Worm (Caenorhabditis elegans) whole organism, L4 larva: ENCODE data around the gene ZK512.10.

Experiments
- Y105C5A.15 ChIP-seq: fragments of 200-800 bp; sonication (Bioruptor generic); IDR thresholded peaks from 2 replicates; pipeline ENCODE4 v1.3.6; 2022; ENCODE audit warnings: missing genetic modification characterization, missing compliant biosample characterization
- dmd-9 ChIP-seq: fragments of 200-800 bp; sonication (Bioruptor generic); IDR thresholded peaks from 2 replicates; pipeline ENCODE4 v1.3.6; 2022; ENCODE audit warnings: missing genetic modification reagents, missing genetic modification characterization, missing compliant biosample characterization
- egl-43 ChIP-seq: fragments of 200-800 bp; sonication (Bioruptor generic); IDR thresholded peaks from 2 replicates; pipeline ENCODE4 v1.3.6; 2022; ENCODE audit warnings: missing genetic modification reagents, missing genetic modification characterization, missing compliant biosample characterization
- hmg-1.1 ChIP-seq: fragments of 200-800 bp; sonication (Bioruptor generic); IDR thresholded peaks from 2 replicates; pipeline ENCODE4 v1.3.6; 2022; ENCODE audit warnings: missing genetic modification reagents, missing genetic modification characterization, missing compliant biosample characterization
- nhr-237 ChIP-seq: sonication (generic microtip); optimal IDR thresholded peaks from 2 replicates; lab custom pipeline; 2017; ENCODE audit warnings: missing biosample characterization, missing genetic modification characterization
- unc-62 ChIP-seq, 3 experiments: fragments of 150-350 bp in 1 of 3; sonication (generic microtip); optimal IDR thresholded peaks in 2 of 3; peaks in 1 of 3; 1 replicate in 1 of 3; 2 replicates in 2 of 3; lab custom pipeline; 2014 to 2017; ENCODE audit warnings: missing biosample characterization in 3 of 3, missing genetic modification characterization in 3 of 3, missing genetic modification reagents in 3 of 3, missing genotype in 1 of 3

DNA sequence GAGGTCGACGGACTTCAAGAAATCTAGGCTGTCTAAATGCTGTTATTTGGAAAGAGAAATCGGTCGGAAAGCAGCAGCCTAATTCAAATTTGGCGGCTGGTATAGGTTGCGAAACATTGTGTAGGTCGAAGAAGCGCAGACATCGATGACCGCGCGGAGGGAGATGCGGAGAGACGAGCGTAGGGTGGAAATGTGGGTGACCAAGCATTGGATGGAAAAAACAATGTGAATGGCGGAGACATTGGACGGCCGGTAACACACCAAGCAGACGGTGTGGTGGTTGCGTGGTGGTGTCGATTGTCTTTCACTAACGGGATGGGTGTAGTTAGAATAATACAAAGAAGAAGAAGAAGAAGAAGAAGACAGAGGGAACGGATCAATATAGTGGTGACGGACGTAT lies 18.2 kb upstream of the ZK512.10 start:
- TF ChIP-seq unc-62 (GFP tag; optimal IDR thresholded peaks at IDR 0.05 in 1 of 2; lab: Kevin White, UChicago) (no peak), unc-62 (tag; optimal IDR thresholded peaks at IDR 0.05; lab: Kevin White, UChicago) (no peak), hmg-1.1 (GFP tag; lab: Robert Waterston, UW) (no peak), nhr-237 (tag; lab: Kevin White, UChicago) (no peak), dmd-9 (no peak), egl-43 (GFP tag; lab: Robert Waterston, UW) (no peak), Y105C5A.15 (GFP tag; lab: Robert Waterston, UW) (no peak)
